Fruit fly (Drosophila melanogaster): ENCODE measurements around the gene CG14132.

Gene CG14132

DNA sequence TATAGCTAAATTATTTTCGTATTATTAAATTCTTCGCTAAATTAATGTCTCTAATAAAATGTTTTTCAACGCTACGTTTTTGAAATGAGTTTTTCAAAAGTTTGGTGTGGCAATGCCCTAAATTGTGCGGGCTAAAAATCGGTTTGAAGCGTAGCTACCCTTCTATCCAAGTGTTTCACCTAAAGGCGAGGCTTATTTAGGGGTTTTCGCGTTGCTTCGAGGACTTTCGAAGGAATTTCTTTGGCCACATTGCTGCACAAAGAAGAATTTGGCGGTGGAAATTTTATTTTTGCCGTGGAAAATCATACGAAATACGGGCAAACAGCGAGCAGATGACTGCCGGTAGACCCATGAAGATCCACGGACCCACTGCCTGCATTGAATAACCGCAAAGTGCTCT, 33.3 kb downstream of the CG14132 start, which contains the start of gene TfIIEalpha (continued):
- TF ChIP-seq nerfin-2 (GFP tag; IDR thresholded peaks at IDR 0.05; ENCODE audit: partially characterized antibody) = no peak
- TF ChIP-seq CG9437 (GFP tag; optimal IDR thresholded peaks at IDR 0.05) = no peak
- TF ChIP-seq CG11560 (tag; IDR thresholded peaks at IDR 0.05) = peak; percentile 45; the same call in 1 of the 3 replicates
- no peak for TF ChIP-seq CG17912 (GFP tag; optimal IDR thresholded peaks at IDR 0.05)
- no peak for TF ChIP-seq CG1529 (GFP tag; optimal IDR thresholded peaks at IDR 0.05)
- no peak for TF ChIP-seq chinmo (GFP tag; IDR thresholded peaks at IDR 0.05; ENCODE audit: partially characterized antibody)
- TF ChIP-seq CG17612 (GFP tag; IDR thresholded peaks at IDR 0.05) = no peak
- peak; percentile 19 for TF ChIP-seq Mad (GFP tag; optimal IDR thresholded peaks at IDR 0.05)
- TF ChIP-seq Optix (GFP tag; IDR thresholded peaks at IDR 0.05) = no peak
- TF ChIP-seq psq (GFP tag; optimal IDR thresholded peaks at IDR 0.05) = no peak
- no peak for TF ChIP-seq nom (GFP tag; optimal IDR thresholded peaks at IDR 0.05)
- no peak for TF ChIP-seq da (GFP tag; optimal IDR thresholded peaks at IDR 0.05)
- TF ChIP-seq Hr39 (optimal IDR thresholded peaks at IDR 0.05) = no peak
- no peak for TF ChIP-seq Hmx (GFP tag; optimal IDR thresholded peaks at IDR 0.05)
- no peak for TF ChIP-seq CG4328 (GFP tag; optimal IDR thresholded peaks at IDR 0.05)
- TF ChIP-seq Taf1 (GFP tag; IDR thresholded peaks at IDR 0.05) = no peak
- TF ChIP-seq sens (GFP tag) = peak; percentile 16
- no peak for TF ChIP-seq CG13123 (GFP tag; optimal IDR thresholded peaks at IDR 0.05)
- TF ChIP-seq Max (GFP tag; optimal IDR thresholded peaks at IDR 0.05) = no peak
- TF ChIP-seq CG6791 (GFP tag; IDR thresholded peaks at IDR 0.05; ENCODE audit: partially characterized antibody) = peak; percentile 56
- peak; percentile 52 for TF ChIP-seq CG13287 (GFP tag; IDR thresholded peaks at IDR 0.05; ENCODE audit: partially characterized antibody)
- peak; percentile 38 for TF ChIP-seq CG14710 (tag; optimal IDR thresholded peaks at IDR 0.05)
- no peak for TF ChIP-seq CG10431 (GFP tag; optimal IDR thresholded peaks at IDR 0.05)
- no peak for TF ChIP-seq CG3995 (GFP tag; optimal IDR thresholded peaks at IDR 0.05)
- no peak for TF ChIP-seq z (GFP tag; IDR thresholded peaks at IDR 0.05)
- peak; percentile 39 for TF ChIP-seq CG11504 (tag; optimal IDR thresholded peaks at IDR 0.05)
- no peak for TF ChIP-seq oc (tag; optimal IDR thresholded peaks at IDR 0.05)
- TF ChIP-seq CG13775 (GFP tag; optimal IDR thresholded peaks at IDR 0.05) = no peak
- TF ChIP-seq CG6689 (GFP tag; IDR thresholded peaks at IDR 0.05) = no peak
- TF ChIP-seq CG18619 (GFP tag; optimal IDR thresholded peaks at IDR 0.05) = no peak
- TF ChIP-seq Atf3 (GFP tag; optimal IDR thresholded peaks at IDR 0.05) = no peak
- no peak for TF ChIP-seq CG7271 (tag; optimal IDR thresholded peaks at IDR 0.05)
- no peak for TF ChIP-seq exex (tag; optimal IDR thresholded peaks at IDR 0.05)
- TF ChIP-seq phol (tag; optimal IDR thresholded peaks at IDR 0.05) = peak; percentile 54
- TF ChIP-seq CG4360 (GFP tag; IDR thresholded peaks at IDR 0.05) = no peak
- TF ChIP-seq kah (GFP tag; optimal IDR thresholded peaks at IDR 0.05) = no peak
- TF ChIP-seq CG9876 (GFP tag; optimal IDR thresholded peaks at IDR 0.05) = no peak
- no peak for TF ChIP-seq Bteb2 (GFP tag; optimal IDR thresholded peaks at IDR 0.05)
- TF ChIP-seq CG1024 (GFP tag; IDR thresholded peaks at IDR 0.05) = no peak
- no peak for TF ChIP-seq CG11398 (GFP tag; optimal IDR thresholded peaks at IDR 0.05)
- no peak for TF ChIP-seq vfl (GFP tag; optimal IDR thresholded peaks at IDR 0.05)
- TF ChIP-seq zfh1 (GFP tag; IDR thresholded peaks at IDR 0.05) = no peak
- peak; percentile 42 for TF ChIP-seq CG15601 (tag; optimal IDR thresholded peaks at IDR 0.05)
- TF ChIP-seq chn (GFP tag; optimal IDR thresholded peaks at IDR 0.05) = peak; percentile 12
- TF ChIP-seq fd96Cb (tag; optimal IDR thresholded peaks at IDR 0.05) = no peak
- no peak for TF ChIP-seq Hr78 (GFP tag; optimal IDR thresholded peaks at IDR 0.05)
- TF ChIP-seq CG10267 (tag; optimal IDR thresholded peaks at IDR 0.05) = peak; percentile 56
- no peak for TF ChIP-seq CG10565 (GFP tag; optimal IDR thresholded peaks at IDR 0.05)
- TF ChIP-seq pb (GFP tag; optimal IDR thresholded peaks at IDR 0.05) = no peak
- no peak for TF ChIP-seq ci (GFP tag; IDR thresholded peaks at IDR 0.05)
- no peak for TF ChIP-seq lov (optimal IDR thresholded peaks at IDR 0.05)
- TF ChIP-seq lov (GFP tag; IDR thresholded peaks at IDR 0.05) = no peak

Measured in whole organism, embryonic.